Fruit fly (Drosophila melanogaster) whole organism, embryonic: ENCODE data around the gene CG32847.
A peak's percentile ranks its signal among the peaks of the same experiment; 100 is the strongest.

ENCODE experiments used
- Aef1 ChIP-seq: fragments of 200-800 bp; sonication (Bioruptor generic); IDR thresholded peaks from 3 replicates; pipeline ENCODE4 v1.3.6; 2022; ENCODE audit warnings: missing biosample characterization, missing genetic modification characterization
- Atf6 ChIP-seq: fragments of 200-800 bp; sonication (Bioruptor generic); IDR thresholded peaks from 2 replicates; pipeline ENCODE4 v1.3.6; 2022; ENCODE audit warnings: missing biosample characterization, missing genetic modification characterization
- B-H1 ChIP-seq: fragments of 200-800 bp; sonication (Bioruptor generic); IDR thresholded peaks from 3 replicates; pipeline ENCODE4 v1.3.6; 2022; ENCODE audit warnings: missing biosample characterization, missing genetic modification characterization
- B-H2 ChIP-seq: fragments of 200-800 bp; sonication (Bioruptor generic); optimal IDR thresholded peaks from 2 replicates; lab custom pipeline; 2018; ENCODE audit warnings: missing biosample characterization, mild to moderate bottlenecking, missing genetic modification characterization
- CG10462 ChIP-seq: fragments of 200-800 bp; sonication (Bioruptor generic); optimal IDR thresholded peaks from 2 replicates; lab custom pipeline; 2016; ENCODE audit warnings: missing biosample characterization, missing genetic modification characterization
- CG10654 ChIP-seq: fragments of 200-800 bp; sonication (Bioruptor generic); optimal IDR thresholded peaks from 2 replicates; lab custom pipeline; 2016; ENCODE audit warnings: missing biosample characterization, missing genetic modification characterization
- CG10979 ChIP-seq: fragments of 200-800 bp; sonication (Bioruptor generic); optimal IDR thresholded peaks from 2 replicates; lab custom pipeline; 2018; ENCODE audit warnings: missing biosample characterization, mild to moderate bottlenecking, missing genetic modification characterization, moderate library complexity
- CG11504 ChIP-seq: fragments of 200-800 bp; sonication (Bioruptor generic); optimal IDR thresholded peaks from 3 replicates; lab custom pipeline; 2019; ENCODE audit warnings: missing biosample characterization, mild to moderate bottlenecking, missing genetic modification characterization, moderate library complexity
- CG14667 ChIP-seq: fragments of 200-800 bp; sonication (Bioruptor generic); IDR thresholded peaks from 2 replicates; pipeline ENCODE4 v1.3.6; 2022; ENCODE audit warnings: missing biosample characterization, missing genetic modification characterization
- CG17802 ChIP-seq: fragments of 200-800 bp; sonication (Bioruptor generic); optimal IDR thresholded peaks from 2 replicates; lab custom pipeline; 2018; ENCODE audit warnings: missing biosample characterization, mild to moderate bottlenecking, missing genetic modification characterization, moderate library complexity
- CG1792 ChIP-seq: fragments of 200-800 bp; sonication (Bioruptor generic); optimal IDR thresholded peaks from 2 replicates; lab custom pipeline; 2016; ENCODE audit warnings: missing biosample characterization, missing genetic modification characterization
- CG18011 ChIP-seq: fragments of 200-800 bp; sonication (Bioruptor generic); optimal IDR thresholded peaks from 2 replicates; lab custom pipeline; 2017; ENCODE audit warnings: missing biosample characterization, missing genetic modification characterization, mild to moderate bottlenecking, moderate library complexity, missing genotype
- CG31441 ChIP-seq: fragments of 200-800 bp; sonication (Bioruptor generic); IDR thresholded peaks from 2 replicates; pipeline ENCODE4 v1.3.6; 2022; ENCODE audit warnings: missing biosample characterization, missing genetic modification characterization
- CG42726 ChIP-seq: fragments of 200-800 bp; sonication (Bioruptor generic); IDR thresholded peaks from 2 replicates; pipeline ENCODE4 v1.3.6; 2022; ENCODE audit warnings: missing biosample characterization, missing genetic modification characterization; ENCODE audit not compliant: partially characterized antibody
- CG6683 ChIP-seq: fragments of 200-800 bp; sonication (Bioruptor generic); optimal IDR thresholded peaks from 2 replicates; lab custom pipeline; 2017; ENCODE audit warnings: missing biosample characterization, mild to moderate bottlenecking, missing genetic modification characterization, missing genetic modification reagents
- CG8290 ChIP-seq, 3 experiments: fragments of 200-800 bp; sonication (Bioruptor generic); optimal IDR thresholded peaks; 2 replicates each; lab custom pipeline; 2016 to 2019; ENCODE audit warnings: missing biosample characterization in 3 of 3, missing genetic modification characterization in 3 of 3, mild to moderate bottlenecking in 2 of 3, moderate library complexity in 1 of 3
- CG9876 ChIP-seq: fragments of 200-800 bp; sonication (Bioruptor generic); optimal IDR thresholded peaks from 2 replicates; lab custom pipeline; 2016; ENCODE audit warnings: missing biosample characterization, missing genetic modification characterization
- CG9932 ChIP-seq: fragments of 200-800 bp; sonication (Bioruptor generic); IDR thresholded peaks from 2 replicates; pipeline ENCODE4 v1.3.6; 2022; ENCODE audit warnings: missing biosample characterization, missing genetic modification characterization
- Dll ChIP-seq: fragments of 200-800 bp; sonication (Bioruptor generic); IDR thresholded peaks from 4 replicates; pipeline ENCODE4 v1.3.6; 2022; ENCODE audit warnings: missing biosample characterization, missing genetic modification characterization; ENCODE audit not compliant: partially characterized antibody
- ERR ChIP-seq: fragments of 200-800 bp; sonication (Bioruptor generic); optimal IDR thresholded peaks from 2 replicates; lab custom pipeline; 2016; ENCODE audit warnings: missing biosample characterization, missing genetic modification characterization
- Hr78 ChIP-seq, 2 experiments: fragments of 200-800 bp in 1 of 2; fragments of >200 bp in 1 of 2; sonication (Bioruptor generic) in 1 of 2; optimal IDR thresholded peaks; 2 replicates each; lab custom pipeline; 2017 to 2019; ENCODE audit warnings: missing biosample characterization in 2 of 2, missing genetic modification characterization in 2 of 2, mild to moderate bottlenecking in 1 of 2, moderate library complexity in 1 of 2
- Lhr ChIP-seq: fragments of 200-800 bp; sonication (Bioruptor generic); optimal IDR thresholded peaks from 3 replicates; lab custom pipeline; 2017; ENCODE audit warnings: mild to moderate bottlenecking, missing biosample characterization, missing genetic modification reagents, missing genetic modification characterization
- Med ChIP-seq: fragments of 200-800 bp; sonication (Bioruptor generic); peaks from one replicate; lab custom pipeline; 2016; ENCODE audit warnings: missing biosample characterization, missing genetic modification characterization, mild to moderate bottlenecking, inconsistent platforms, moderate library complexity
- Ravus ChIP-seq: fragments of 200-800 bp; sonication (Bioruptor generic); IDR thresholded peaks from 2 replicates; pipeline ENCODE4 v1.3.6; 2022; ENCODE audit warnings: missing biosample characterization, missing genetic modification characterization
- Sox102F ChIP-seq: fragments of 200-800 bp; sonication (Bioruptor generic); optimal IDR thresholded peaks from 2 replicates; lab custom pipeline; 2018; ENCODE audit warnings: missing biosample characterization, mild to moderate bottlenecking, missing genetic modification characterization, moderate library complexity
- crol ChIP-seq: fragments of 200-800 bp; sonication (Bioruptor generic); IDR thresholded peaks from 2 replicates; pipeline ENCODE4 v1.3.6; 2022; ENCODE audit warnings: missing biosample characterization, missing genetic modification characterization
- dysf ChIP-seq: fragments of 200-800 bp; sonication (Bioruptor generic); IDR thresholded peaks from 3 replicates; pipeline ENCODE4 v1.3.6; 2022; ENCODE audit warnings: missing biosample characterization, missing genetic modification characterization
- en ChIP-seq: fragments of 200-800 bp; sonication (Bioruptor generic); optimal IDR thresholded peaks from 2 replicates; lab custom pipeline; 2016; ENCODE audit warnings: missing biosample characterization, missing genetic modification characterization
- fd64A ChIP-seq: fragments of 200-800 bp; sonication (Bioruptor generic); optimal IDR thresholded peaks from 3 replicates; lab custom pipeline; 2018; ENCODE audit warnings: missing biosample characterization, mild to moderate bottlenecking, missing genetic modification characterization
- ftz-f1 ChIP-seq: fragments of 200-800 bp; sonication (Bioruptor generic); optimal IDR thresholded peaks from 2 replicates; lab custom pipeline; 2016; ENCODE audit warnings: missing biosample characterization, missing genetic modification characterization
- gce ChIP-seq: fragments of 200-800 bp; sonication (Bioruptor generic); IDR thresholded peaks from 3 replicates; pipeline ENCODE4 v1.3.6; 2022; ENCODE audit warnings: missing biosample characterization, missing genetic modification characterization
- gem ChIP-seq: fragments of 200-800 bp; sonication (Bioruptor generic); optimal IDR thresholded peaks from 2 replicates; lab custom pipeline; 2019; ENCODE audit warnings: missing biosample characterization, mild to moderate bottlenecking, missing genetic modification characterization, moderate library complexity
- gfzf ChIP-seq: fragments of 200-800 bp; sonication (Bioruptor generic); optimal IDR thresholded peaks from 2 replicates; lab custom pipeline; 2016; ENCODE audit warnings: missing biosample characterization, mild to moderate bottlenecking, missing genetic modification characterization, moderate library complexity
- insv ChIP-seq, 2 experiments: fragments of 200-800 bp; sonication (Bioruptor generic); optimal IDR thresholded peaks; 3 replicates each; lab custom pipeline; 2016 to 2018; ENCODE audit warnings: missing biosample characterization in 2 of 2, missing genetic modification characterization in 2 of 2
- phol ChIP-seq: fragments of 200-800 bp; sonication (Bioruptor generic); optimal IDR thresholded peaks from 3 replicates; lab custom pipeline; 2018; ENCODE audit warnings: missing biosample characterization, mild to moderate bottlenecking, missing genetic modification characterization, moderate library complexity
- row ChIP-seq: fragments of 200-800 bp; sonication (Bioruptor generic); IDR thresholded peaks from 3 replicates; pipeline ENCODE4 v1.3.6; 2022; ENCODE audit warnings: missing biosample characterization, missing genetic modification characterization
- salm ChIP-seq: fragments of 200-800 bp; sonication (Bioruptor generic); optimal IDR thresholded peaks from 2 replicates; lab custom pipeline; 2018; ENCODE audit warnings: missing biosample characterization, mild to moderate bottlenecking, missing genetic modification characterization
- sens ChIP-seq: fragments of 200-800 bp; sonication (Bioruptor generic); peaks from one replicate; lab custom pipeline; 2016; ENCODE audit warnings: missing biosample characterization, missing genetic modification characterization
- sens-2 ChIP-seq: fragments of 200-800 bp; sonication (Bioruptor generic); IDR thresholded peaks from 2 replicates; pipeline ENCODE4 v1.3.6; 2022; ENCODE audit warnings: missing biosample characterization, missing genetic modification characterization
- sim ChIP-seq: fragments of 200-800 bp; sonication (Bioruptor generic); IDR thresholded peaks from 2 replicates; pipeline ENCODE4 v1.3.6; 2022; ENCODE audit warnings: missing biosample characterization, missing genetic modification characterization
- sima ChIP-seq: fragments of 200-800 bp; sonication (Bioruptor generic); optimal IDR thresholded peaks from 2 replicates; lab custom pipeline; 2016; ENCODE audit warnings: missing biosample characterization, missing genetic modification characterization
- stc ChIP-seq: fragments of 200-800 bp; sonication (Bioruptor generic); IDR thresholded peaks from 2 replicates; pipeline ENCODE4 v1.3.6; 2022; ENCODE audit warnings: missing biosample characterization, missing genetic modification characterization
- toy ChIP-seq: fragments of 200-800 bp; sonication (Bioruptor generic); IDR thresholded peaks from 2 replicates; pipeline ENCODE4 v1.3.6; 2022; ENCODE audit warnings: missing biosample characterization, missing genetic modification characterization
- unpg ChIP-seq: fragments of 200-800 bp; sonication (Bioruptor generic); optimal IDR thresholded peaks from 3 replicates; lab custom pipeline; 2018; ENCODE audit warnings: missing biosample characterization, mild to moderate bottlenecking, missing genetic modification characterization, moderate library complexity

The CG32847 gene

dm6 chr3L:15136659-15137572 lies 15.5 kb downstream of the CG32847 start, which contains the start of gene CG12316 (continued):
- peak; percentile 56 for TF ChIP-seq toy
- TF ChIP-seq Ravus (GFP tag; lab: Robert Waterston, UW), result peak; percentile 42; the same call in 1 of the 2 replicates
- TF ChIP-seq crol (GFP tag; lab: Robert Waterston, UW), result no peak
- TF ChIP-seq ERR (GFP tag; lab: Kevin White, UChicago), result peak; percentile 87
- TF ChIP-seq Med (GFP tag; lab: Kevin White, UChicago), result peak; percentile 99
- TF ChIP-seq, all 482 proteins: peak for 442

dm6 chr3L:15137790-15138189 lies 16.4 kb downstream of the CG32847 start:
- no peak for TF ChIP-seq gce (GFP tag; lab: Robert Waterston, UW)
- TF ChIP-seq CG8290 (GFP tag; optimal IDR thresholded peaks at IDR 0.05; lab: Kevin White, UChicago), result no peak
- TF ChIP-seq CG8290 (tag; optimal IDR thresholded peaks at IDR 0.05; lab: Kevin White, UChicago), result no peak
- no peak for TF ChIP-seq Lhr
- no peak for TF ChIP-seq unpg (GFP tag; lab: Kevin White, UChicago)
- peak; percentile 65 for TF ChIP-seq sens (GFP tag; lab: Kevin White, UChicago)
- no peak for TF ChIP-seq ftz-f1 (GFP tag; lab: Kevin White, UChicago)
- TF ChIP-seq Med (GFP tag; lab: Kevin White, UChicago), result peak; percentile 27
- TF ChIP-seq Sox102F (GFP tag; lab: Kevin White, UChicago), result no peak
- TF ChIP-seq Aef1, result no peak
- no peak for TF ChIP-seq Atf6 (GFP tag; lab: Robert Waterston, UW)
- TF ChIP-seq CG6683 (GFP tag; lab: Kevin White, UChicago), result no peak
- TF ChIP-seq gem (tag; lab: Kevin White, UChicago), result no peak
- no peak for TF ChIP-seq dysf (GFP tag; lab: Robert Waterston, UW)
- TF ChIP-seq salm (tag; lab: Kevin White, UChicago), result no peak
- no peak for TF ChIP-seq CG18011 (GFP tag; lab: Kevin White, UChicago)
- no peak for TF ChIP-seq stc (GFP tag; lab: Robert Waterston, UW)
- no peak for TF ChIP-seq sima (GFP tag; lab: Kevin White, UChicago)
- TF ChIP-seq, all 482 proteins: peak for 2

- no peak for TF ChIP-seq CG17802 (tag; lab: Kevin White, UChicago)
- no peak for TF ChIP-seq CG1792 (GFP tag; lab: Kevin White, UChicago)
- TF ChIP-seq CG14667, result no peak
- no peak for TF ChIP-seq CG9876 (GFP tag; lab: Kevin White, UChicago)
- no peak for TF ChIP-seq CG11504 (tag; lab: Kevin White, UChicago)
- no peak for TF ChIP-seq sens-2 (GFP tag; lab: Robert Waterston, UW)
- no peak for TF ChIP-seq fd64A
- TF ChIP-seq insv (GFP tag; optimal IDR thresholded peaks at IDR 0.05; lab: Kevin White, UChicago), result no peak
- TF ChIP-seq CG9932 (GFP tag; lab: Robert Waterston, UW), result peak; percentile 46; the same call in 1 of the 2 replicates
- no peak for TF ChIP-seq CG10462 (GFP tag; lab: Kevin White, UChicago)
- TF ChIP-seq B-H2, result no peak
- no peak for TF ChIP-seq Dll (GFP tag; lab: Robert Waterston, UW)
- TF ChIP-seq CG31441 (GFP tag; lab: Robert Waterston, UW), result no peak
- 0 out of 2 replicates have a peak, but pooled peaks have one; percentile 15 for TF ChIP-seq sim (GFP tag; lab: Robert Waterston, UW)
- no peak for TF ChIP-seq CG10654
- TF ChIP-seq CG10979 (tag; lab: Kevin White, UChicago), result no peak
- TF ChIP-seq en (GFP tag; lab: Kevin White, UChicago), result no peak
- TF ChIP-seq Lhr, result no peak
- TF ChIP-seq phol, result peak; percentile 74
- peak; percentile 31 for TF ChIP-seq row (GFP tag; lab: Robert Waterston, UW)
- no peak for TF ChIP-seq Hr78 (GFP tag; optimal IDR thresholded peaks at IDR 0.05; lab: Kevin White, UChicago)
- TF ChIP-seq B-H1 (GFP tag; lab: Robert Waterston, UW), result no peak
- no peak for TF ChIP-seq gfzf (GFP tag; lab: Kevin White, UChicago)
- TF ChIP-seq CG42726 (GFP tag; lab: Robert Waterston, UW), result peak; percentile 39; the same call in 1 of the 2 replicates
Measured at dm6 chr3L:15140268-15140957, 19.0 kb downstream of the CG32847 start.
